Fruit fly (Drosophila melanogaster) whole organism, embryonic: ENCODE data around the gene CG11131.

Experiments
- Aef1 ChIP-seq: fragments of 200-800 bp; sonication (Bioruptor generic); IDR thresholded peaks from 3 replicates; pipeline ENCODE4 v1.3.6; 2022; ENCODE audit warnings: missing biosample characterization, missing genetic modification characterization
- B-H2 ChIP-seq: fragments of 200-800 bp; sonication (Bioruptor generic); optimal IDR thresholded peaks from 2 replicates; lab custom pipeline; 2018; ENCODE audit warnings: missing biosample characterization, mild to moderate bottlenecking, missing genetic modification characterization
- Bdp1 ChIP-seq: fragments of 200-800 bp; sonication (Bioruptor generic); optimal IDR thresholded peaks from 3 replicates; lab custom pipeline; 2016; ENCODE audit warnings: missing biosample characterization, missing genetic modification characterization
- CG1024 ChIP-seq: fragments of 200-800 bp; sonication (Bioruptor generic); IDR thresholded peaks from 2 replicates; pipeline ENCODE4 v1.3.6; 2022; ENCODE audit warnings: missing biosample characterization, missing genetic modification characterization
- CG10267 ChIP-seq: fragments of 200-800 bp; sonication (Bioruptor generic); optimal IDR thresholded peaks from 2 replicates; lab custom pipeline; 2018; ENCODE audit warnings: missing biosample characterization, mild to moderate bottlenecking, missing genetic modification characterization, moderate library complexity
- CG10366 ChIP-seq: fragments of 200-800 bp; sonication (Bioruptor generic); IDR thresholded peaks from 2 replicates; pipeline ENCODE4 v1.3.6; 2022; ENCODE audit warnings: missing biosample characterization, missing genetic modification characterization
- CG10462 ChIP-seq: fragments of 200-800 bp; sonication (Bioruptor generic); optimal IDR thresholded peaks from 2 replicates; lab custom pipeline; 2016; ENCODE audit warnings: missing biosample characterization, missing genetic modification characterization
- CG11696 ChIP-seq: fragments of 200-800 bp; sonication (Bioruptor generic); IDR thresholded peaks from 2 replicates; pipeline ENCODE4 v1.3.6; 2022; ENCODE audit warnings: missing biosample characterization, missing genetic modification characterization
- CG12219 ChIP-seq: fragments of 200-800 bp; sonication (Bioruptor generic); optimal IDR thresholded peaks from 3 replicates; lab custom pipeline; 2018; ENCODE audit warnings: missing biosample characterization, mild to moderate bottlenecking, missing genetic modification characterization
- CG12942 ChIP-seq: fragments of 200-800 bp; sonication (Bioruptor generic); optimal IDR thresholded peaks from 3 replicates; lab custom pipeline; 2016; ENCODE audit warnings: missing biosample characterization, missing genetic modification characterization
- CG13424 ChIP-seq: fragments of 200-800 bp; sonication (Bioruptor generic); optimal IDR thresholded peaks from 2 replicates; lab custom pipeline; 2019; ENCODE audit warnings: missing biosample characterization, mild to moderate bottlenecking, missing genetic modification characterization, moderate library complexity
- CG1529 ChIP-seq: fragments of 200-800 bp; sonication (Bioruptor generic); optimal IDR thresholded peaks from 3 replicates; lab custom pipeline; 2018; ENCODE audit warnings: missing biosample characterization, missing genetic modification characterization
- CG15514 ChIP-seq: fragments of 200-800 bp; sonication (Bioruptor generic); optimal IDR thresholded peaks from 3 replicates; lab custom pipeline; 2017; ENCODE audit warnings: missing biosample characterization, missing genetic modification characterization, mild to moderate bottlenecking, moderate library complexity, missing genetic modification reagents
- CG16813 ChIP-seq: fragments of 200-800 bp; sonication (Bioruptor generic); IDR thresholded peaks from 3 replicates; pipeline ENCODE4 v1.3.6; 2022; ENCODE audit warnings: missing biosample characterization, missing genetic modification characterization; ENCODE audit not compliant: partially characterized antibody
- CG18011 ChIP-seq: fragments of 200-800 bp; sonication (Bioruptor generic); optimal IDR thresholded peaks from 2 replicates; lab custom pipeline; 2017; ENCODE audit warnings: missing biosample characterization, missing genetic modification characterization, mild to moderate bottlenecking, moderate library complexity, missing genotype
- CG2129 ChIP-seq: fragments of 200-800 bp; sonication (Bioruptor generic); IDR thresholded peaks from 2 replicates; pipeline ENCODE4 v1.3.6; 2022; ENCODE audit warnings: missing biosample characterization, missing genetic modification characterization; ENCODE audit not compliant: partially characterized antibody
- CG31224 ChIP-seq: fragments of 200-800 bp; sonication (Bioruptor generic); IDR thresholded peaks from 2 replicates; pipeline ENCODE4 v1.3.6; 2022; ENCODE audit warnings: missing biosample characterization, missing genetic modification characterization
- CG34376 ChIP-seq: fragments of 200-800 bp; sonication (Bioruptor generic); optimal IDR thresholded peaks from 2 replicates; lab custom pipeline; 2018; ENCODE audit warnings: missing biosample characterization, mild to moderate bottlenecking, missing genetic modification characterization
- CG4617 ChIP-seq: fragments of 200-800 bp; sonication (Bioruptor generic); optimal IDR thresholded peaks from 3 replicates; lab custom pipeline; 2016; ENCODE audit warnings: missing biosample characterization, missing genetic modification characterization, borderline replicate concordance
- CG5245 ChIP-seq: fragments of 200-800 bp; sonication (Bioruptor generic); optimal IDR thresholded peaks from 3 replicates; lab custom pipeline; 2016; ENCODE audit warnings: missing biosample characterization, missing genetic modification characterization
- CG5953 ChIP-seq: fragments of 200-800 bp; sonication (Bioruptor generic); IDR thresholded peaks from 2 replicates; pipeline ENCODE4 v1.3.6; 2022; ENCODE audit warnings: missing biosample characterization, missing genetic modification characterization
- CG6654 ChIP-seq: fragments of 200-800 bp; sonication (Bioruptor generic); optimal IDR thresholded peaks from 2 replicates; lab custom pipeline; 2017; ENCODE audit warnings: missing biosample characterization, mild to moderate bottlenecking, missing genetic modification characterization
- CoRest ChIP-seq: fragments of 200-800 bp; sonication (Bioruptor generic); optimal IDR thresholded peaks from 3 replicates; lab custom pipeline; 2018; ENCODE audit warnings: missing biosample characterization, mild to moderate bottlenecking, missing genetic modification characterization, moderate library complexity
- D19B ChIP-seq: fragments of 200-800 bp; sonication (Bioruptor generic); optimal IDR thresholded peaks from 2 replicates; lab custom pipeline; 2017; ENCODE audit warnings: missing biosample characterization, mild to moderate bottlenecking, missing genetic modification characterization
- Dip2 ChIP-seq: fragments of 200-800 bp; sonication (Bioruptor generic); IDR thresholded peaks from 2 replicates; pipeline ENCODE4 v1.3.6; 2022; ENCODE audit warnings: missing biosample characterization, missing genetic modification characterization
- Dp ChIP-seq: fragments of 200-800 bp; sonication (Bioruptor generic); optimal IDR thresholded peaks from 2 replicates; lab custom pipeline; 2018; ENCODE audit warnings: missing biosample characterization, mild to moderate bottlenecking, missing genetic modification characterization, moderate library complexity
- Drgx ChIP-seq: fragments of 200-800 bp; sonication (Bioruptor generic); IDR thresholded peaks from 2 replicates; pipeline ENCODE4 v1.3.6; 2022; ENCODE audit warnings: missing biosample characterization, missing genetic modification characterization
- Fer2 ChIP-seq: fragments of 200-800 bp; sonication (Bioruptor generic); optimal IDR thresholded peaks from 2 replicates; lab custom pipeline; 2018; ENCODE audit warnings: missing biosample characterization, mild to moderate bottlenecking, missing genetic modification characterization, moderate library complexity
- Hand ChIP-seq: fragments of 200-800 bp; sonication (Bioruptor generic); optimal IDR thresholded peaks from 2 replicates; lab custom pipeline; 2017; ENCODE audit warnings: mild to moderate bottlenecking, missing biosample characterization, missing genetic modification reagents, missing genetic modification characterization
- HmgD ChIP-seq: fragments of 200-800 bp; sonication (Bioruptor generic); optimal IDR thresholded peaks from 3 replicates; lab custom pipeline; 2016; ENCODE audit warnings: missing biosample characterization, missing genetic modification characterization
- Lpt ChIP-seq: fragments of >200 bp; optimal IDR thresholded peaks from 2 replicates; lab custom pipeline; 2018; ENCODE audit warnings: missing biosample characterization, missing genetic modification characterization
- Med ChIP-seq: fragments of 200-800 bp; sonication (Bioruptor generic); peaks from one replicate; lab custom pipeline; 2016; ENCODE audit warnings: missing biosample characterization, missing genetic modification characterization, mild to moderate bottlenecking, inconsistent platforms, moderate library complexity
- Nf-YA ChIP-seq: fragments of 200-800 bp; sonication (Bioruptor generic); IDR thresholded peaks from 2 replicates; pipeline ENCODE4 v1.3.6; 2022; ENCODE audit warnings: missing biosample characterization, missing genetic modification characterization
- Sin3A ChIP-seq: fragments of >200 bp; optimal IDR thresholded peaks from 2 replicates; lab custom pipeline; 2018
- croc ChIP-seq: fragments of 200-800 bp; sonication (Bioruptor generic); conservative IDR thresholded peaks from 3 replicates; pipeline ENCODE4 v1.3.6; 2022; ENCODE audit warnings: missing biosample characterization, missing genetic modification characterization
- dm ChIP-seq: fragments of 200-800 bp; sonication (Bioruptor generic); optimal IDR thresholded peaks from 3 replicates; lab custom pipeline; 2016; ENCODE audit warnings: missing biosample characterization, missing genetic modification characterization
- eve ChIP-seq, 2 experiments: fragments of >200 bp; optimal IDR thresholded peaks; 2 replicates each; lab custom pipeline; 2017; ENCODE audit warnings: missing biosample characterization in 2 of 2, missing genetic modification characterization in 2 of 2
- fru ChIP-seq: fragments of >200 bp; optimal IDR thresholded peaks from 2 replicates; lab custom pipeline; 2017
- grau ChIP-seq: fragments of 200-800 bp; optimal IDR thresholded peaks from 3 replicates; lab custom pipeline; 2019; ENCODE audit warnings: missing biosample characterization, mild to moderate bottlenecking, missing genetic modification characterization, moderate library complexity
- kni ChIP-seq: fragments of 200-800 bp; sonication (Bioruptor generic); optimal IDR thresholded peaks from 3 replicates; lab custom pipeline; 2017; ENCODE audit warnings: mild to moderate bottlenecking, missing biosample characterization, missing genetic modification reagents, missing genetic modification characterization
- odd ChIP-seq: fragments of 200-800 bp; sonication (Bioruptor generic); optimal IDR thresholded peaks from 2 replicates; lab custom pipeline; 2017; ENCODE audit warnings: missing biosample characterization, mild to moderate bottlenecking, missing genetic modification characterization
- pita ChIP-seq: fragments of 200-800 bp; sonication (Bioruptor generic); optimal IDR thresholded peaks from 2 replicates; lab custom pipeline; 2017; ENCODE audit warnings: missing biosample characterization, mild to moderate bottlenecking, missing genetic modification characterization
- pros ChIP-seq: fragments of 200-800 bp; sonication (Bioruptor generic); optimal IDR thresholded peaks from 3 replicates; lab custom pipeline; 2019; ENCODE audit warnings: missing biosample characterization, mild to moderate bottlenecking, missing genetic modification characterization, moderate library complexity
- salm ChIP-seq: fragments of 200-800 bp; sonication (Bioruptor generic); optimal IDR thresholded peaks from 2 replicates; lab custom pipeline; 2018; ENCODE audit warnings: missing biosample characterization, mild to moderate bottlenecking, missing genetic modification characterization
- trem ChIP-seq: fragments of 200-800 bp; optimal IDR thresholded peaks from 3 replicates; lab custom pipeline; 2019; ENCODE audit warnings: missing biosample characterization, mild to moderate bottlenecking, missing genetic modification characterization, moderate library complexity
- trh ChIP-seq: fragments of 200-800 bp; sonication (Bioruptor generic); optimal IDR thresholded peaks from 2 replicates; lab custom pipeline; 2016; ENCODE audit warnings: missing biosample characterization, missing genetic modification characterization
- twi ChIP-seq: fragments of 200-800 bp; optimal IDR thresholded peaks from 2 replicates; lab custom pipeline; 2019; ENCODE audit warnings: missing biosample characterization, mild to moderate bottlenecking, missing genetic modification characterization, moderate library complexity
- vnd ChIP-seq: fragments of 200-800 bp; sonication (Bioruptor generic); IDR thresholded peaks from 3 replicates; pipeline ENCODE4 v1.3.6; 2022; ENCODE audit warnings: missing biosample characterization, missing genetic modification characterization; ENCODE audit not compliant: partially characterized antibody
- zen2 ChIP-seq: fragments of 200-800 bp; sonication (Bioruptor generic); IDR thresholded peaks from 3 replicates; pipeline ENCODE4 v1.3.6; 2022; ENCODE audit warnings: missing biosample characterization, missing genetic modification characterization; ENCODE audit not compliant: partially characterized antibody
- zf30C ChIP-seq: fragments of 200-800 bp; sonication (Bioruptor generic); optimal IDR thresholded peaks from 3 replicates; lab custom pipeline; 2018; ENCODE audit warnings: missing biosample characterization, mild to moderate bottlenecking, missing genetic modification characterization
- zfh1 ChIP-seq: fragments of 200-800 bp; sonication (Bioruptor generic); IDR thresholded peaks from 3 replicates; pipeline ENCODE4 v1.3.6; 2022; ENCODE audit warnings: missing biosample characterization, missing genetic modification characterization

CG11131 gene

DNA sequence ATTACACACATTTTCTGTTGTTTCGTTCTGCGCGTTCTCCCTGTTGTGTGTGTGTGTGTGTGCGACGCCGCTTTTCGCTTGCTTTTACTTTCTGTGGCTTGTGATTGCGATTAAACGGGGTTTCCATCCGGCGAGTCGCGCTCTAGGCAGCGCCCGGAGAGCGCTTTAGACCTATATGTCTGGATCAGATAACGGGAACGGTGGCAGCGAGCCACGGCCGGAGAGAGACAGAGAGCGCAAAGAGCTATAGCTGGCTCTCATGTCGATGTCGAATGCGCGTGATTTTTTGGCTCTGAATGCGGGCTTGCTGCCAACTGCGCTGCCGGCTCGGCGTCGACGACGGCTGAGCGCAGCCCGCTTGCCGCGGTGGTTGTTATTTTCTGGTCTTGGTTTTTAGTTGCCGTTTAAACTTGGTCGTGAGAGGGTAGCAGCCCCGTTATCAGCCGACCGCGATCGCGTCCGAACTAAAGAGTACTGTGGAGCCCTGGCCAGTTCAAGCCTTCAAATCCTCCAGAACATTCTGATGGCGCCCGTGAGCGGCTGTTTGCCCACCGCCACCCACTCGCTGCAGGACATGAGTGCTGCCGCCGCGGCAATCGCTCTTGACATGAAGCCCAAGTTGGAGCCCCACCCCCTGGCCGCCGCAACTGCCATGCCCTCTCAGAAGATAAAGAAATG lies 46.9 kb downstream of the CG11131 start, which contains the start of gene Mes2 (continued):
- TF ChIP-seq twi (peak; percentile 55), CG34376 (GFP tag; lab: Kevin White, UChicago) (peak; percentile 37), CG10267 (no peak), CG12219 (GFP tag; lab: Kevin White, UChicago) (no peak), B-H2 (GFP tag; lab: Kevin White, UChicago) (no peak), CG11696 (GFP tag; lab: Robert Waterston, UW) (0 out of 2 replicates have a peak, but pooled peaks have one; percentile 15), Aef1 (no peak), Drgx (GFP tag; lab: Robert Waterston, UW) (no peak), dm (no peak), trh (no peak), croc (GFP tag; lab: Robert Waterston, UW) (no peak), salm (tag; lab: Kevin White, UChicago) (no peak), pita (no peak), Fer2 (tag; lab: Kevin White, UChicago) (no peak), pros (peak; percentile 95), CG2129 (GFP tag; lab: Robert Waterston, UW) (no peak), zf30C (GFP tag; lab: Kevin White, UChicago) (no peak), CG31224 (no peak), Bdp1 (GFP tag; lab: Kevin White, UChicago) (no peak), CG12942 (GFP tag; lab: Kevin White, UChicago) (no peak), CG16813 (GFP tag; lab: Robert Waterston, UW) (0 out of 3 replicates have a peak, but pooled peaks have one; percentile 36), odd (GFP tag; lab: Kevin White, UChicago) (peak; percentile 21), CG10462 (peak; percentile 20), CG6654 (GFP tag; lab: Kevin White, UChicago) (no peak), kni (GFP tag; lab: Kevin White, UChicago) (peak; percentile 82), Hand (GFP tag; lab: Kevin White, UChicago) (no peak), vnd (GFP tag; lab: Robert Waterston, UW) (no peak), Dp (GFP tag; lab: Kevin White, UChicago) (no peak), eve (GFP tag; optimal IDR thresholded peaks at IDR 0.05; lab: Kevin White, UChicago) (no peak), Sin3A (no peak), CG1024 (GFP tag; lab: Robert Waterston, UW) (no peak), HmgD (GFP tag; lab: Kevin White, UChicago) (peak; percentile 12), Med (GFP tag; lab: Kevin White, UChicago) (peak; percentile 69), Nf-YA (GFP tag; lab: Robert Waterston, UW) (no peak), grau (no peak), CG5953 (GFP tag; lab: Robert Waterston, UW) (no peak), CG13424 (tag; lab: Kevin White, UChicago) (no peak), CG1529 (GFP tag; lab: Kevin White, UChicago) (no peak), CoRest (tag; lab: Kevin White, UChicago) (peak; percentile 22), CG5245 (no peak), zfh1 (GFP tag; lab: Robert Waterston, UW) (no peak), Lpt (GFP tag; lab: Kevin White, UChicago) (no peak), fru (lab: Kevin White, UChicago) (no peak), Dip2 (GFP tag; lab: Robert Waterston, UW) (no peak), trem (tag; lab: Kevin White, UChicago) (no peak), zen2 (0 out of 3 replicates have a peak, but pooled peaks have one; percentile 42), CG18011 (GFP tag; lab: Kevin White, UChicago) (no peak), CG15514 (GFP tag; lab: Kevin White, UChicago) (no peak), CG10366 (GFP tag; lab: Robert Waterston, UW) (no peak), CG4617 (no peak), D19B (GFP tag; lab: Kevin White, UChicago) (no peak)
